Worm (Caenorhabditis elegans) whole organism, L2 larva: Measurements from ENCODE around the gene dpy-26.

Experiments used
- ZK546.5 ChIP-seq: sonication (generic microtip); optimal IDR thresholded peaks from 2 replicates; lab custom pipeline; 2017; ENCODE audit warnings: missing biosample characterization, missing genetic modification characterization
- aly-2 ChIP-seq: fragments of 150-350 bp; optimal IDR thresholded peaks from 2 replicates; lab custom pipeline; 2014; ENCODE audit warnings: missing biosample characterization, missing genetic modification characterization
- ama-1 ChIP-seq: fragments of 150-350 bp; optimal IDR thresholded peaks from 2 replicates; lab custom pipeline; 2018; ENCODE audit warnings: inconsistent platforms
- blmp-1 ChIP-seq: sonication (generic microtip); optimal IDR thresholded peaks from 2 replicates; lab custom pipeline; 2017; ENCODE audit warnings: missing genetic modification characterization, mild to moderate bottlenecking, missing compliant biosample characterization, antibody characterized with exemption, moderate library complexity; ENCODE audit not compliant: insufficient read depth
- elt-3 ChIP-seq: sonication (generic microtip); optimal IDR thresholded peaks from 2 replicates; lab custom pipeline; 2017; ENCODE audit warnings: missing biosample characterization, missing genetic modification characterization
- lsy-2 ChIP-seq, 2 experiments: fragments of 150-350 bp in 1 of 2; sonication (generic microtip) in 1 of 2; optimal IDR thresholded peaks; 2 replicates each; lab custom pipeline; 2014 to 2017; ENCODE audit warnings: missing biosample characterization in 2 of 2, missing genetic modification characterization in 2 of 2
- nhr-11 ChIP-seq: fragments of 150-350 bp; optimal IDR thresholded peaks from 2 replicates; lab custom pipeline; 2014; ENCODE audit warnings: missing biosample characterization, missing genetic modification characterization
- nhr-12 ChIP-seq: fragments of 150-350 bp; optimal IDR thresholded peaks from 2 replicates; lab custom pipeline; 2014; ENCODE audit warnings: missing biosample characterization, missing genetic modification characterization
- nhr-25 ChIP-seq: fragments of 150-350 bp; sonication (generic microtip); optimal IDR thresholded peaks from 3 replicates; lab custom pipeline; 2014; ENCODE audit warnings: missing biosample characterization, missing genetic modification characterization
- peb-1 ChIP-seq: fragments of 150-350 bp; optimal IDR thresholded peaks from 2 replicates; lab custom pipeline; 2014; ENCODE audit warnings: missing biosample characterization, missing genetic modification characterization
- snpc-4 ChIP-seq: fragments of 150-350 bp; optimal IDR thresholded peaks from 2 replicates; lab custom pipeline; 2014; ENCODE audit warnings: missing biosample characterization, missing genetic modification characterization
- unc-55 ChIP-seq: fragments of 150-350 bp; sonication (generic microtip); optimal IDR thresholded peaks from 3 replicates; lab custom pipeline; 2014; ENCODE audit warnings: missing biosample characterization, missing genetic modification reagents, missing genetic modification characterization
- zag-1 ChIP-seq: fragments of 150-350 bp; optimal IDR thresholded peaks from 2 replicates; lab custom pipeline; 2014; ENCODE audit warnings: missing biosample characterization, missing genetic modification characterization
- ztf-4 ChIP-seq: fragments of 150-350 bp; optimal IDR thresholded peaks from 2 replicates; lab custom pipeline; 2014; ENCODE audit warnings: missing biosample characterization, missing genetic modification characterization

DNA sequence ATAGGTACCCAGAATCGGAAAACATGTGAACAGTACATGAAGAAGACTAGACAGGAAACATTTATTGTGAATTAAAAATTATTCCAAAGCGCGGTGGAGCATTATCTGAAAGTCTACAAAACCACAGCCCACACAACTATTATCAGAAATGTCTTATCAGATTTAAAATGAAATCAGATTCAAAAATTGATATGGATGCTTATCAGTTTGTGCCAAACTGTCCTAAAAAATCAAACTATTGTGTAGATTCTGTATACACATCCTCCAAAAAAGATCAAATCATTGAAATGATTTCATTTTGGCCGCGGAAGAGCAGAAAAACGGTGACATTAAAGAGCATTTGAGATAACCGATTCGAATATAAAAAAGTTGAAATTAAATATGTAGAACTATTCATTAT lies 15.7 kb downstream of the dpy-26 start, which contains the start of gene irg-4:
- TF ChIP-seq snpc-4 (tag; lab: Kevin White, UChicago) (no peak), peb-1 (tag; lab: Kevin White, UChicago) (no peak), ZK546.5 (tag; lab: Kevin White, UChicago) (no peak), ama-1 (lab: Kevin White, UChicago) (no peak), ztf-4 (tag; lab: Kevin White, UChicago) (no peak), nhr-12 (no peak), unc-55 (GFP tag; lab: Kevin White, UChicago) (no peak), nhr-11 (tag; lab: Kevin White, UChicago) (no peak), lsy-2 (tag; optimal IDR thresholded peaks at IDR 0.05; lab: Kevin White, UChicago) (no peak), aly-2 (tag; lab: Kevin White, UChicago) (no peak), nhr-25 (tag; lab: Kevin White, UChicago) (no peak), blmp-1 (tag; lab: Kevin White, UChicago) (no peak), elt-3 (tag; lab: Kevin White, UChicago) (no peak), zag-1 (no peak)
